Worm (Caenorhabditis elegans): ENCODE measurements around the gene T14B4.3.

DNA sequence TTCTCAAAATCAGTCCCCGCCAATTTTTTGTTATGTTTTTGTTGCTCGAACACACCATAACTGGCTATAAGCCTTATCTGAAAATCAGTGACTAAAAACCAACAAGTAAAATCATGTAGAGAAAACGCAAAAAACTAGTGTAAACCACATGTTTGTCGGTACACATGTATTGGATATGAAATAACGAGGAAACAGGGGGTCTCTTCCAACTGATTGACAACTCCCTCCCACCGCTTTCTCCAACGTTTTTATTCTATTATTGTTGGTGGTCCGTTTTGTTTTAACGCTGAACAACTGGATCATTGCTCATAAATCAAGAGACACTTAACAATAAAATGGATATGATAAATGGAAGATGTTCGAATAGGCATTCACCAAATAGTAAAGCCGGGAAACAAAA is 7.9 kb upstream of the T14B4.3 start:
- TF ChIP-seq bed-1 (GFP tag; IDR thresholded peaks at IDR 0.05) (no peak), C06A6.2 (GFP tag; conservative IDR thresholded peaks at IDR 0.05) (no peak)

Data from whole organism, young adult.